Worm (Caenorhabditis elegans) whole organism, L1 larva: ENCODE results near the gene srw-134.

Source experiments
- C04F5.9 ChIP-seq: sonication (generic microtip); optimal IDR thresholded peaks from 2 replicates; lab custom pipeline; 2016; ENCODE audit warnings: missing genetic modification characterization, missing compliant biosample characterization
- C34B4.2 ChIP-seq: sonication (generic microtip); optimal IDR thresholded peaks from 2 replicates; lab custom pipeline; 2017; ENCODE audit warnings: mild to moderate bottlenecking, missing genetic modification characterization, missing compliant biosample characterization
- F16B12.6 ChIP-seq: fragments of 150-350 bp; optimal IDR thresholded peaks from 2 replicates; lab custom pipeline; 2014; ENCODE audit warnings: missing biosample characterization, missing genetic modification characterization
- aha-1 ChIP-seq: fragments of 150-350 bp; optimal IDR thresholded peaks from 2 replicates; lab custom pipeline; 2014; ENCODE audit warnings: missing biosample characterization, missing genetic modification characterization
- alr-1 ChIP-seq: fragments of 200-800 bp; sonication (Bioruptor generic); optimal IDR thresholded peaks from 2 replicates; lab custom pipeline; 2018; ENCODE audit warnings: borderline replicate concordance, mild to moderate bottlenecking, missing genetic modification characterization, missing compliant biosample characterization
- aly-2 ChIP-seq: fragments of 150-350 bp; optimal IDR thresholded peaks from 2 replicates; lab custom pipeline; 2014; ENCODE audit warnings: missing biosample characterization, missing genetic modification characterization
- blmp-1 ChIP-seq: fragments of 150-350 bp; optimal IDR thresholded peaks from 2 replicates; lab custom pipeline; 2014; ENCODE audit warnings: missing biosample characterization, missing genetic modification characterization
- ceh-8 ChIP-seq: fragments of 200-800 bp; sonication (Bioruptor generic); optimal IDR thresholded peaks from 2 replicates; lab custom pipeline; 2018; ENCODE audit warnings: mild to moderate bottlenecking, missing genetic modification characterization, moderate library complexity, missing compliant biosample characterization
- ceh-82 ChIP-seq, 3 experiments: fragments of 150-350 bp in 1 of 3; sonication (generic microtip) in 2 of 3; optimal IDR thresholded peaks; 2 replicates each; lab custom pipeline; 2014 to 2017; ENCODE audit warnings: missing biosample characterization in 3 of 3, missing genetic modification characterization in 3 of 3
- ceh-90 ChIP-seq: sonication (generic microtip); optimal IDR thresholded peaks from 2 replicates; lab custom pipeline; 2016; ENCODE audit warnings: missing genetic modification characterization, missing compliant biosample characterization
- dpl-1 ChIP-seq, 3 experiments: fragments of 150-350 bp in 2 of 3; sonication (generic microtip) in 1 of 3; optimal IDR thresholded peaks; 2 replicates each; lab custom pipeline; 2014 to 2017; ENCODE audit warnings: missing biosample characterization in 3 of 3, missing genetic modification characterization in 3 of 3, missing genetic modification reagents in 3 of 3
- ets-5 ChIP-seq: fragments of 200-800 bp; sonication (Bioruptor generic); IDR thresholded peaks from 2 replicates; pipeline ENCODE4 v1.3.6; 2022; ENCODE audit warnings: missing genetic modification characterization, missing compliant biosample characterization
- fkh-10 ChIP-seq: sonication (generic microtip); optimal IDR thresholded peaks from 2 replicates; lab custom pipeline; 2017; ENCODE audit warnings: missing biosample characterization, missing genetic modification reagents, missing genetic modification characterization
- fkh-4 ChIP-seq: sonication (generic microtip); optimal IDR thresholded peaks from 2 replicates; lab custom pipeline; 2016; ENCODE audit warnings: missing compliant biosample characterization, missing genetic modification characterization, borderline replicate concordance
- fkh-8 ChIP-seq: sonication (generic microtip); optimal IDR thresholded peaks from 2 replicates; lab custom pipeline; 2016; ENCODE audit warnings: mild to moderate bottlenecking, missing genetic modification characterization, missing compliant biosample characterization
- fos-1 ChIP-seq: fragments of 150-350 bp; optimal IDR thresholded peaks from 2 replicates; lab custom pipeline; 2014; ENCODE audit warnings: missing biosample characterization, missing genetic modification characterization
- hpl-2 ChIP-seq: fragments of 150-350 bp; optimal IDR thresholded peaks from 2 replicates; lab custom pipeline; 2014; ENCODE audit warnings: missing biosample characterization, missing genetic modification reagents, missing genetic modification characterization
- irx-1 ChIP-seq: sonication (generic microtip); optimal IDR thresholded peaks from 2 replicates; lab custom pipeline; 2016; ENCODE audit warnings: missing genetic modification characterization, missing compliant biosample characterization
- isw-1 ChIP-seq: fragments of 200-800 bp; sonication (Bioruptor generic); IDR thresholded peaks from 2 replicates; pipeline ENCODE4 v1.3.6; 2022; ENCODE audit warnings: missing genetic modification characterization, missing compliant biosample characterization
- jun-1 ChIP-seq: fragments of 150-350 bp; optimal IDR thresholded peaks from 2 replicates; lab custom pipeline; 2014; ENCODE audit warnings: missing biosample characterization, missing genetic modification reagents, missing genetic modification characterization
- lin-35 ChIP-seq, 2 experiments: fragments of 150-350 bp; optimal IDR thresholded peaks; 2 replicates each; lab custom pipeline; 2014; ENCODE audit warnings: missing biosample characterization in 2 of 2, missing genetic modification characterization in 2 of 2, missing genetic modification reagents in 2 of 2
- mab-9 ChIP-seq: fragments of 200-800 bp; sonication (Bioruptor generic); IDR thresholded peaks from 2 replicates; pipeline ENCODE4 v1.3.6; 2022; ENCODE audit warnings: missing genetic modification reagents, missing genetic modification characterization, missing compliant biosample characterization
- mdl-1 ChIP-seq, 2 experiments: fragments of 150-350 bp; optimal IDR thresholded peaks; 2 replicates each; lab custom pipeline; 2014 to 2017; ENCODE audit warnings: missing biosample characterization in 2 of 2, missing genetic modification characterization in 2 of 2, inconsistent platforms in 1 of 2
- mef-2 ChIP-seq: fragments of 150-350 bp; optimal IDR thresholded peaks from 2 replicates; lab custom pipeline; 2014; ENCODE audit warnings: missing biosample characterization, missing genetic modification characterization
- nhr-12 ChIP-seq: sonication (generic microtip); optimal IDR thresholded peaks from 2 replicates; lab custom pipeline; 2017; ENCODE audit warnings: missing biosample characterization, missing genetic modification characterization
- nhr-20 ChIP-seq: sonication (generic microtip); optimal IDR thresholded peaks from 2 replicates; lab custom pipeline; 2016; ENCODE audit warnings: mild to moderate bottlenecking, missing genetic modification characterization, missing compliant biosample characterization
- nhr-47 ChIP-seq: sonication (generic microtip); optimal IDR thresholded peaks from 2 replicates; lab custom pipeline; 2016; ENCODE audit warnings: mild to moderate bottlenecking, missing genetic modification characterization, moderate library complexity, missing compliant biosample characterization
- nhr-71 ChIP-seq: sonication (generic microtip); optimal IDR thresholded peaks from 2 replicates; lab custom pipeline; 2016; ENCODE audit warnings: mild to moderate bottlenecking, missing genetic modification characterization, moderate library complexity, missing compliant biosample characterization
- nhr-76 ChIP-seq: sonication (generic microtip); optimal IDR thresholded peaks from 2 replicates; lab custom pipeline; 2017; ENCODE audit warnings: missing biosample characterization, missing genetic modification characterization
- nhr-77 ChIP-seq: fragments of 150-350 bp; optimal IDR thresholded peaks from 2 replicates; lab custom pipeline; 2014; ENCODE audit warnings: missing biosample characterization, missing genetic modification characterization
- nhr-84 ChIP-seq: sonication (generic microtip); optimal IDR thresholded peaks from 2 replicates; lab custom pipeline; 2017; ENCODE audit warnings: missing biosample characterization, missing genetic modification characterization
- nhr-85 ChIP-seq: sonication (generic microtip); peaks from one replicate; lab custom pipeline; 2016; ENCODE audit warnings: missing genetic modification characterization, inconsistent platforms, missing compliant biosample characterization
- pag-3 ChIP-seq: sonication (generic microtip); optimal IDR thresholded peaks from 2 replicates; lab custom pipeline; 2017; ENCODE audit warnings: missing genetic modification characterization, mild to moderate bottlenecking, missing compliant biosample characterization, antibody characterized with exemption, borderline replicate concordance; ENCODE audit not compliant: insufficient read depth
- rnt-1 ChIP-seq: sonication (generic microtip); optimal IDR thresholded peaks from 2 replicates; lab custom pipeline; 2016; ENCODE audit warnings: mild to moderate bottlenecking, missing genetic modification characterization, moderate library complexity, missing compliant biosample characterization
- skn-1 ChIP-seq: fragments of 150-350 bp; optimal IDR thresholded peaks from 2 replicates; lab custom pipeline; 2014; ENCODE audit warnings: missing biosample characterization, missing genetic modification characterization
- snu-23 ChIP-seq: sonication (generic microtip); optimal IDR thresholded peaks from 2 replicates; lab custom pipeline; 2016; ENCODE audit warnings: missing genetic modification characterization, missing compliant biosample characterization
- sox-4 ChIP-seq: sonication (generic microtip); optimal IDR thresholded peaks from 2 replicates; lab custom pipeline; 2016; ENCODE audit warnings: missing genetic modification characterization, missing compliant biosample characterization
- sptf-1 ChIP-seq: fragments of 150-350 bp; optimal IDR thresholded peaks from 2 replicates; lab custom pipeline; 2014; ENCODE audit warnings: missing biosample characterization, missing genetic modification characterization
- sup-37 ChIP-seq: fragments of 200-800 bp; sonication (Bioruptor generic); optimal IDR thresholded peaks from 2 replicates; lab custom pipeline; 2018; ENCODE audit warnings: mild to moderate bottlenecking, missing genetic modification characterization, missing compliant biosample characterization
- unc-130 ChIP-seq: fragments of 150-350 bp; optimal IDR thresholded peaks from 2 replicates; lab custom pipeline; 2017; ENCODE audit warnings: missing biosample characterization, missing genetic modification characterization, inconsistent platforms
- unc-62 ChIP-seq: fragments of 150-350 bp; optimal IDR thresholded peaks from 2 replicates; lab custom pipeline; 2014; ENCODE audit warnings: missing biosample characterization, missing genetic modification reagents, missing genetic modification characterization
- unc-86 ChIP-seq: sonication (generic microtip); optimal IDR thresholded peaks from 2 replicates; lab custom pipeline; 2016; ENCODE audit warnings: missing genetic modification characterization, missing compliant biosample characterization
- unc-98 ChIP-seq: fragments of 200-800 bp; sonication (Bioruptor generic); IDR thresholded peaks from 2 replicates; pipeline ENCODE4 v1.3.6; 2022; ENCODE audit warnings: missing genetic modification characterization, missing compliant biosample characterization
- xbp-1 ChIP-seq: sonication (generic microtip); optimal IDR thresholded peaks from 2 replicates; lab custom pipeline; 2016; ENCODE audit warnings: missing genetic modification characterization, missing compliant biosample characterization
- zip-4 ChIP-seq: fragments of 200-800 bp; sonication (Bioruptor generic); optimal IDR thresholded peaks from 2 replicates; lab custom pipeline; 2018; ENCODE audit warnings: mild to moderate bottlenecking, missing genetic modification characterization, moderate library complexity, missing compliant biosample characterization
- ztf-11 ChIP-seq, 2 experiments: sonication (generic microtip); optimal IDR thresholded peaks; 2 replicates each; lab custom pipeline; 2016 to 2017; ENCODE audit warnings: missing genetic modification characterization in 2 of 2, missing biosample characterization in 1 of 2, missing compliant biosample characterization in 1 of 2
- ztf-4 ChIP-seq: fragments of 150-350 bp; optimal IDR thresholded peaks from 2 replicates; lab custom pipeline; 2014; ENCODE audit warnings: missing biosample characterization, missing genetic modification characterization

srw-134 gene

ce11 chrV:4151400-4151799 lies 39.0 kb upstream of the srw-134 start:
- TF ChIP-seq unc-86 (tag; lab: Kevin White, UChicago) = no peak

ce11 chrV:4144205-4144604 lies 31.8 kb upstream of the srw-134 start, which contains the start of gene Y45G5AL.1:
TSS of gene Y45G5AL.1 (plus strand) at chrV:4144505.
- TF ChIP-seq F16B12.6 = no peak
- TF ChIP-seq mdl-1 (tag; optimal IDR thresholded peaks at IDR 0.05; lab: Kevin White, UChicago) = no peak
- no peak for TF ChIP-seq nhr-76 (tag; lab: Kevin White, UChicago)
- TF ChIP-seq ztf-11 (tag; optimal IDR thresholded peaks at IDR 0.05; lab: Kevin White, UChicago) = no peak
- TF ChIP-seq fos-1 (tag; lab: Kevin White, UChicago) = no peak
- no peak for TF ChIP-seq nhr-47 (tag; lab: Kevin White, UChicago)
- no peak for TF ChIP-seq ztf-4 (tag; lab: Kevin White, UChicago)
- TF ChIP-seq sptf-1 (tag; lab: Kevin White, UChicago) = no peak
- TF ChIP-seq sup-37 = no peak
- no peak for TF ChIP-seq fkh-10 (GFP tag; lab: Kevin White, UChicago)
- TF ChIP-seq hpl-2 (GFP tag; lab: Kevin White, UChicago) = no peak
- TF ChIP-seq ceh-90 (tag; lab: Kevin White, UChicago) = no peak
- no peak for TF ChIP-seq ceh-82 (tag; optimal IDR thresholded peaks at IDR 0.05; lab: Kevin White, UChicago)
- TF ChIP-seq rnt-1 (tag; lab: Kevin White, UChicago) = no peak
- TF ChIP-seq snu-23 (GFP tag; lab: Kevin White, UChicago) = no peak
- no peak for TF ChIP-seq fkh-4 (tag; lab: Kevin White, UChicago)

- peak; percentile 70 for TF ChIP-seq aha-1 (tag; lab: Kevin White, UChicago)
- TF ChIP-seq lin-35 (GFP tag; optimal IDR thresholded peaks at IDR 0.05; lab: Kevin White, UChicago) = peak; percentile 81 to 86
- TF ChIP-seq dpl-1 (GFP tag; optimal IDR thresholded peaks at IDR 0.05; lab: Kevin White, UChicago) = peak; percentile 71 to 83 (median 78)
- no peak for TF ChIP-seq unc-98 (GFP tag; lab: Robert Waterston, UW)
- TF ChIP-seq F16B12.6 = peak; percentile 42
- TF ChIP-seq sox-4 (tag; lab: Kevin White, UChicago) = peak; percentile 14
- TF ChIP-seq isw-1 (GFP tag; lab: Robert Waterston, UW) = peak; percentile 83
- peak; percentile 86 for TF ChIP-seq irx-1
- peak; percentile 89 for TF ChIP-seq rnt-1 (tag; lab: Kevin White, UChicago)
- peak; percentile 70 for TF ChIP-seq blmp-1
- TF ChIP-seq nhr-85 (tag; lab: Kevin White, UChicago) = peak; percentile 91
- no peak for TF ChIP-seq unc-62 (GFP tag; lab: Kevin White, UChicago)
- TF ChIP-seq sup-37 = peak; percentile 76
- TF ChIP-seq mef-2 (tag; lab: Kevin White, UChicago) = peak; percentile 61
- peak; percentile 93 for TF ChIP-seq snu-23 (GFP tag; lab: Kevin White, UChicago)
- peak; percentile 59 for TF ChIP-seq fos-1 (tag; lab: Kevin White, UChicago)
- TF ChIP-seq ceh-8 = peak; percentile 86
- TF ChIP-seq alr-1 (tag; lab: Kevin White, UChicago) = no peak
- TF ChIP-seq nhr-84 (tag; lab: Kevin White, UChicago) = no peak
- TF ChIP-seq nhr-12 (tag; lab: Kevin White, UChicago) = no peak
- TF ChIP-seq C04F5.9 (tag; lab: Kevin White, UChicago) = no peak
- TF ChIP-seq skn-1 = peak; percentile 89
- TF ChIP-seq unc-86 (tag; lab: Kevin White, UChicago) = peak; percentile 86
- peak; percentile 67 for TF ChIP-seq ztf-4 (tag; lab: Kevin White, UChicago)
- TF ChIP-seq nhr-71 (tag; lab: Kevin White, UChicago) = peak; percentile 96
- no peak for TF ChIP-seq ceh-90 (tag; lab: Kevin White, UChicago)
- TF ChIP-seq zip-4 (GFP tag; lab: Kevin White, UChicago) = peak; percentile 5
- TF ChIP-seq nhr-20 = peak; percentile 96
- peak; percentile 44 for TF ChIP-seq nhr-77 (tag; lab: Kevin White, UChicago)
- peak; percentile 22 for TF ChIP-seq fkh-10 (GFP tag; lab: Kevin White, UChicago)
- TF ChIP-seq ets-5 (GFP tag; lab: Robert Waterston, UW) = no peak
- peak; percentile 92 for TF ChIP-seq pag-3 (tag; lab: Kevin White, UChicago)
- peak; percentile 63 for TF ChIP-seq fkh-4 (tag; lab: Kevin White, UChicago)
- TF ChIP-seq jun-1 (tag; lab: Kevin White, UChicago) = peak; percentile 26
- peak; percentile 92 for TF ChIP-seq nhr-47 (tag; lab: Kevin White, UChicago)
- peak; percentile 86 for TF ChIP-seq fkh-8 (tag; lab: Kevin White, UChicago)
- no peak for TF ChIP-seq aly-2
- peak; percentile 70 for TF ChIP-seq unc-130 (tag; lab: Kevin White, UChicago)
- peak; percentile 71 for TF ChIP-seq mab-9
- TF ChIP-seq C34B4.2 (tag; lab: Kevin White, UChicago) = no peak
- peak; percentile 89 for TF ChIP-seq xbp-1 (tag; lab: Kevin White, UChicago)
These were observed 30.6 kb upstream of the srw-134 start for ce11 chrV:4143034-4143433.
